Fruit fly (Drosophila melanogaster) Kc167 (cell line): ENCODE data around the gene Oct-TyrR.

ENCODE experiments used
- Myc ChIP-seq: fragments of >200 bp; optimal IDR thresholded peaks from 2 replicates; lab custom pipeline; 2017; ENCODE audit warnings: missing external identifiers
- insv ChIP-seq: fragments of >200 bp; optimal IDR thresholded peaks from 3 replicates; lab custom pipeline; 2018; ENCODE audit warnings: missing external identifiers

- no peak for TF ChIP-seq insv (lab: Kevin White, UChicago)
- no peak for TF ChIP-seq Myc (lab: Kevin White, UChicago)
Measured at dm6 chr3L:22083131-22083648, 48.4 kb downstream of the Oct-TyrR start.
